Worm (Caenorhabditis elegans) whole organism, L4 larva: ENCODE measurements around the gene sru-1.

ENCODE experiments used
- F26F4.8 ChIP-seq: fragments of 200-800 bp; sonication (Bioruptor generic); conservative IDR thresholded peaks from 2 replicates; pipeline ENCODE4 v1.3.6; 2022; ENCODE audit warnings: missing genetic modification characterization, missing compliant biosample characterization
- F37D6.2 ChIP-seq: sonication (generic microtip); optimal IDR thresholded peaks from 2 replicates; lab custom pipeline; 2016; ENCODE audit warnings: mild to moderate bottlenecking, missing genetic modification characterization, missing compliant biosample characterization
- F49E8.2 ChIP-seq: sonication (generic microtip); optimal IDR thresholded peaks from 2 replicates; lab custom pipeline; 2016; ENCODE audit warnings: missing compliant biosample characterization, mild to moderate bottlenecking, missing genetic modification characterization, borderline replicate concordance
- Y48G9A.11 ChIP-seq: fragments of 200-800 bp; sonication (Bioruptor generic); IDR thresholded peaks from 2 replicates; pipeline ENCODE4 v1.3.6; 2022; ENCODE audit warnings: missing genetic modification reagents, missing genetic modification characterization, missing compliant biosample characterization
- Y75B8A.6 ChIP-seq: fragments of 200-800 bp; sonication (Bioruptor generic); IDR thresholded peaks from 2 replicates; pipeline ENCODE4 v1.3.6; 2022; ENCODE audit warnings: missing genetic modification reagents, missing genetic modification characterization, missing compliant biosample characterization
- ZK546.5 ChIP-seq, 2 experiments: sonication (generic microtip); optimal IDR thresholded peaks; 2 replicates each; lab custom pipeline; 2017; ENCODE audit warnings: missing biosample characterization in 2 of 2, missing genetic modification characterization in 2 of 2
- arid-1 ChIP-seq: fragments of 200-800 bp; sonication (Bioruptor generic); conservative IDR thresholded peaks from 2 replicates; pipeline ENCODE4 v1.3.6; 2022; ENCODE audit warnings: missing genetic modification reagents, missing genetic modification characterization, missing compliant biosample characterization
- attf-4 ChIP-seq: sonication (generic microtip); optimal IDR thresholded peaks from 3 replicates; lab custom pipeline; 2017; ENCODE audit warnings: missing biosample characterization, missing genetic modification characterization
- ceh-28 ChIP-seq: fragments of 150-350 bp; optimal IDR thresholded peaks from 2 replicates; lab custom pipeline; 2014; ENCODE audit warnings: missing biosample characterization, missing genetic modification reagents, missing genetic modification characterization
- ceh-32 ChIP-seq: sonication (generic microtip); optimal IDR thresholded peaks from 2 replicates; lab custom pipeline; 2016; ENCODE audit warnings: mild to moderate bottlenecking, missing genetic modification characterization, missing compliant biosample characterization; ENCODE audit not compliant: poor library complexity
- ceh-62 ChIP-seq: sonication (generic microtip); optimal IDR thresholded peaks from 2 replicates; lab custom pipeline; 2017; ENCODE audit warnings: missing biosample characterization, missing genetic modification characterization
- ceh-82 ChIP-seq: sonication (generic microtip); optimal IDR thresholded peaks from 2 replicates; lab custom pipeline; 2017; ENCODE audit warnings: missing biosample characterization, missing genetic modification characterization
- cey-2 ChIP-seq: sonication (generic microtip); optimal IDR thresholded peaks from 3 replicates; lab custom pipeline; 2017; ENCODE audit warnings: missing genetic modification characterization, mild to moderate bottlenecking, missing compliant biosample characterization, antibody characterized with exemption, borderline replicate concordance; ENCODE audit not compliant: insufficient read depth
- daf-12 ChIP-seq: fragments of 150-350 bp; optimal IDR thresholded peaks from 2 replicates; lab custom pipeline; 2014; ENCODE audit warnings: missing biosample characterization, missing genetic modification reagents, missing genetic modification characterization
- daf-16 ChIP-seq, 3 experiments: sonication (generic microtip); optimal IDR thresholded peaks; 2 replicates each; lab custom pipeline; 2016 to 2017; ENCODE audit warnings: missing genetic modification characterization in 3 of 3, missing genetic modification reagents in 3 of 3, mild to moderate bottlenecking in 2 of 3, missing compliant biosample characterization in 2 of 3, missing biosample characterization in 1 of 3, moderate library complexity in 1 of 3
- dmd-9 ChIP-seq: fragments of 200-800 bp; sonication (Bioruptor generic); IDR thresholded peaks from 2 replicates; pipeline ENCODE4 v1.3.6; 2022; ENCODE audit warnings: missing genetic modification reagents, missing genetic modification characterization, missing compliant biosample characterization
- dpl-1 ChIP-seq: fragments of 150-350 bp; optimal IDR thresholded peaks from 2 replicates; lab custom pipeline; 2014; ENCODE audit warnings: missing biosample characterization, missing genetic modification reagents, missing genetic modification characterization
- duxl-1 ChIP-seq: sonication (generic microtip); optimal IDR thresholded peaks from 2 replicates; lab custom pipeline; 2016; ENCODE audit warnings: mild to moderate bottlenecking, missing genetic modification characterization, moderate library complexity, missing compliant biosample characterization; ENCODE audit not compliant: poor library complexity
- dve-1 ChIP-seq: sonication (generic microtip); optimal IDR thresholded peaks from 2 replicates; lab custom pipeline; 2017; ENCODE audit warnings: antibody characterized with exemption, mild to moderate bottlenecking, missing genetic modification characterization, missing compliant biosample characterization; ENCODE audit not compliant: insufficient read depth
- fos-1 ChIP-seq: fragments of 150-350 bp; optimal IDR thresholded peaks from 2 replicates; lab custom pipeline; 2014; ENCODE audit warnings: missing biosample characterization, missing genetic modification characterization
- gei-8 ChIP-seq: fragments of 200-800 bp; sonication (Bioruptor generic); optimal IDR thresholded peaks from 2 replicates; lab custom pipeline; 2018; ENCODE audit warnings: mild to moderate bottlenecking, missing genetic modification characterization, missing compliant biosample characterization
- hlh-11 ChIP-seq: fragments of 200-800 bp; sonication (Bioruptor generic); optimal IDR thresholded peaks from 2 replicates; lab custom pipeline; 2018; ENCODE audit warnings: mild to moderate bottlenecking, missing genetic modification characterization, missing compliant biosample characterization
- jun-1 ChIP-seq: fragments of 150-350 bp; optimal IDR thresholded peaks from 2 replicates; lab custom pipeline; 2014; ENCODE audit warnings: missing biosample characterization, missing genetic modification reagents, missing genetic modification characterization
- lim-7 ChIP-seq: fragments of 200-800 bp; sonication (Bioruptor generic); IDR thresholded peaks from 2 replicates; pipeline ENCODE4 v1.3.6; 2022; ENCODE audit warnings: missing genetic modification characterization, missing compliant biosample characterization
- lin-13 ChIP-seq: fragments of 150-350 bp; optimal IDR thresholded peaks from 2 replicates; lab custom pipeline; 2014; ENCODE audit warnings: missing biosample characterization, missing genetic modification reagents, missing genetic modification characterization
- lin-15B ChIP-seq: fragments of 150-350 bp; sonication (generic microtip); optimal IDR thresholded peaks from 3 replicates; lab custom pipeline; 2014; ENCODE audit warnings: missing biosample characterization, missing genetic modification characterization
- lin-39 ChIP-seq: fragments of 150-350 bp; optimal IDR thresholded peaks from 2 replicates; lab custom pipeline; 2014; ENCODE audit warnings: missing biosample characterization, missing genetic modification reagents, missing genetic modification characterization
- lir-3 ChIP-seq: sonication (generic microtip); optimal IDR thresholded peaks from 2 replicates; lab custom pipeline; 2016; ENCODE audit warnings: mild to moderate bottlenecking, missing genetic modification characterization, missing compliant biosample characterization
- madf-5 ChIP-seq, 2 experiments: fragments of 200-800 bp; sonication (Bioruptor generic); IDR thresholded peaks; 2 replicates each; pipeline ENCODE4 v1.3.6; 2022; ENCODE audit warnings: missing compliant biosample characterization in 2 of 2, missing genetic modification characterization in 2 of 2
- mep-1 ChIP-seq: fragments of 150-350 bp; sonication (generic microtip); optimal IDR thresholded peaks from 3 replicates; lab custom pipeline; 2014; ENCODE audit warnings: missing biosample characterization, missing genetic modification characterization
- mes-2 ChIP-seq: sonication (generic microtip); optimal IDR thresholded peaks from 2 replicates; lab custom pipeline; 2016; ENCODE audit warnings: missing genotype, mild to moderate bottlenecking, missing genetic modification characterization, missing compliant biosample characterization; ENCODE audit not compliant: poor library complexity, severe bottlenecking
- mxl-3 ChIP-seq: fragments of 200-800 bp; sonication (Bioruptor generic); optimal IDR thresholded peaks from 2 replicates; lab custom pipeline; 2018; ENCODE audit warnings: mild to moderate bottlenecking, missing genetic modification characterization, missing compliant biosample characterization
- nhr-237 ChIP-seq: sonication (generic microtip); optimal IDR thresholded peaks from 2 replicates; lab custom pipeline; 2017; ENCODE audit warnings: missing biosample characterization, missing genetic modification characterization
- nhr-25 ChIP-seq: sonication (generic microtip); optimal IDR thresholded peaks from 2 replicates; lab custom pipeline; 2017; ENCODE audit warnings: missing genetic modification characterization, mild to moderate bottlenecking, missing compliant biosample characterization, antibody characterized with exemption, moderate library complexity, borderline replicate concordance; ENCODE audit not compliant: insufficient read depth
- nhr-28 ChIP-seq: fragments of 150-350 bp; optimal IDR thresholded peaks from 2 replicates; lab custom pipeline; 2014; ENCODE audit warnings: missing biosample characterization, missing genetic modification characterization
- nhr-41 ChIP-seq: fragments of 200-800 bp; sonication (Bioruptor generic); IDR thresholded peaks from 2 replicates; pipeline ENCODE4 v1.3.6; 2022; ENCODE audit warnings: missing genetic modification reagents, missing genetic modification characterization, missing compliant biosample characterization
- nhr-42 ChIP-seq: fragments of 200-800 bp; sonication (Bioruptor generic); IDR thresholded peaks from 2 replicates; pipeline ENCODE4 v1.3.6; 2022; ENCODE audit warnings: missing genetic modification characterization, missing compliant biosample characterization
- nhr-48 ChIP-seq: sonication (generic microtip); optimal IDR thresholded peaks from 2 replicates; lab custom pipeline; 2016; ENCODE audit warnings: mild to moderate bottlenecking, missing genetic modification characterization, missing compliant biosample characterization
- nhr-6 ChIP-seq: fragments of 150-350 bp; optimal IDR thresholded peaks from 2 replicates; lab custom pipeline; 2014; ENCODE audit warnings: missing biosample characterization, missing genetic modification characterization
- php-3 ChIP-seq: fragments of 200-800 bp; sonication (Bioruptor generic); IDR thresholded peaks from 2 replicates; pipeline ENCODE4 v1.3.6; 2022; ENCODE audit warnings: missing genetic modification reagents, missing genetic modification characterization, missing compliant biosample characterization
- rbr-2 ChIP-seq: sonication (generic microtip); optimal IDR thresholded peaks from 2 replicates; lab custom pipeline; 2016; ENCODE audit warnings: missing genotype, missing genetic modification characterization, missing compliant biosample characterization
- sdz-12 ChIP-seq: fragments of 200-800 bp; sonication (Bioruptor generic); optimal IDR thresholded peaks from 2 replicates; lab custom pipeline; 2018; ENCODE audit warnings: mild to moderate bottlenecking, missing genetic modification characterization, missing compliant biosample characterization
- skn-1 ChIP-seq: fragments of 150-350 bp; optimal IDR thresholded peaks from 2 replicates; lab custom pipeline; 2014; ENCODE audit warnings: missing biosample characterization, missing genetic modification characterization
- snpc-4 ChIP-seq: fragments of 150-350 bp; optimal IDR thresholded peaks from 2 replicates; lab custom pipeline; 2014; ENCODE audit warnings: missing biosample characterization, missing genetic modification characterization
- spr-1 ChIP-seq: sonication (generic microtip); optimal IDR thresholded peaks from 2 replicates; lab custom pipeline; 2016; ENCODE audit warnings: mild to moderate bottlenecking, missing genetic modification characterization, missing compliant biosample characterization
- tag-97 ChIP-seq: fragments of 200-800 bp; sonication (Bioruptor generic); IDR thresholded peaks from 2 replicates; pipeline ENCODE4 v1.3.6; 2022; ENCODE audit warnings: missing genetic modification characterization, missing compliant biosample characterization
- unc-130 ChIP-seq: sonication (generic microtip); optimal IDR thresholded peaks from 2 replicates; lab custom pipeline; 2016; ENCODE audit warnings: missing genetic modification reagents, missing genetic modification characterization, missing compliant biosample characterization
- unc-39 ChIP-seq: sonication (generic microtip); optimal IDR thresholded peaks from 2 replicates; lab custom pipeline; 2017; ENCODE audit warnings: missing biosample characterization, missing genetic modification characterization
- vab-7 ChIP-seq: fragments of 200-800 bp; sonication (Bioruptor generic); IDR thresholded peaks from 2 replicates; pipeline ENCODE4 v1.3.6; 2022; ENCODE audit warnings: missing genetic modification reagents, missing genetic modification characterization, missing compliant biosample characterization
- zag-1 ChIP-seq: fragments of 150-350 bp; optimal IDR thresholded peaks from 2 replicates; lab custom pipeline; 2014; ENCODE audit warnings: missing biosample characterization, missing genetic modification characterization
- zip-2 ChIP-seq: fragments of 150-350 bp; optimal IDR thresholded peaks from 2 replicates; lab custom pipeline; 2014; ENCODE audit warnings: missing biosample characterization, missing genetic modification characterization

Gene sru-1

DNA sequence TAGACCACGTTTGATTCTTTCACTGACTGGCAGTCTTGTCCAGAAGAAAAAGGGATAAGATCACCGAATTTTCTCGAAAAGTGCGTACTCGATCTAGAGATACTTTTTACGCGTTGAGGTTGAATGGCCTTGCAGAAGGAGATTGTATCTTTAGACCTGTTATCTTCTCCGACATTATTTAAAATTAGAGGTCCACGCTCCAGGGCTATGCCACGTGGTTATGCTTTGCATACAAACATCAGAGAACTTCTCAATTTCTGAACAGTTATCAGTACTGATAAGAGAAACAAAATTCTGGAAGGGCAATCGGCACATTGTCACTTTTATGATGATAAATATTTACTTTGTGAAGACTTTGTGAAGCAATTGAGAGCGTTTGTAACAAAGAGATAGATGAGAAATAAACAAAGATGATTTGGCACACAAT, 46.3 kb upstream of the sru-1 start (continued):
- TF ChIP-seq jun-1 (peak; percentile 6), ceh-28 (tag; lab: Kevin White, UChicago) (no peak), ceh-62 (no peak), lin-39 (tag; lab: Kevin White, UChicago) (no peak), php-3 (peak; percentile 85), ZK546.5 (tag; optimal IDR thresholded peaks at IDR 0.05; lab: Kevin White, UChicago) (no peak), fos-1 (tag; lab: Kevin White, UChicago) (no peak), madf-5 (GFP tag; IDR thresholded peaks at IDR 0.05; lab: Robert Waterston, UW) (no peak), Y75B8A.6 (no peak), ceh-82 (no peak), F26F4.8 (GFP tag; lab: Robert Waterston, UW) (no peak), sdz-12 (GFP tag; lab: Kevin White, UChicago) (peak; percentile 29), nhr-42 (no peak), unc-130 (GFP tag; lab: Kevin White, UChicago) (no peak), F37D6.2 (no peak), lir-3 (tag; lab: Kevin White, UChicago) (no peak), dmd-9 (GFP tag; lab: Robert Waterston, UW) (no peak), duxl-1 (no peak), gei-8 (GFP tag; lab: Kevin White, UChicago) (peak; percentile 67), dve-1 (tag; lab: Kevin White, UChicago) (peak; percentile 96), daf-16 (GFP tag; optimal IDR thresholded peaks at IDR 0.05; lab: Kevin White, UChicago) (peak in 1 of 2 experiments; percentile 77), daf-16 (tag; optimal IDR thresholded peaks at IDR 0.05; lab: Kevin White, UChicago) (peak; percentile 100), F49E8.2 (tag; lab: Kevin White, UChicago) (no peak), cey-2 (tag; lab: Kevin White, UChicago) (peak; percentile 68), nhr-48 (peak; percentile 83), hlh-11 (tag; lab: Kevin White, UChicago) (peak; percentile 90), skn-1 (no peak), lin-13 (GFP tag; lab: Kevin White, UChicago) (no peak), dpl-1 (no peak), nhr-28 (tag; lab: Kevin White, UChicago) (peak; percentile 99), vab-7 (no peak), snpc-4 (no peak), nhr-25 (peak; percentile 57), zip-2 (tag; lab: Kevin White, UChicago) (no peak), lin-15B (tag; lab: Kevin White, UChicago) (no peak), rbr-2 (tag; lab: Kevin White, UChicago) (no peak), spr-1 (tag; lab: Kevin White, UChicago) (peak; percentile 0), arid-1 (GFP tag; lab: Robert Waterston, UW) (no peak; the same call in 1 of the 2 replicates), unc-39 (tag; lab: Kevin White, UChicago) (no peak), nhr-6 (tag; lab: Kevin White, UChicago) (peak; percentile 60), Y48G9A.11 (no peak), zag-1 (tag; lab: Kevin White, UChicago) (no peak), mxl-3 (GFP tag; lab: Kevin White, UChicago) (peak; percentile 92), daf-12 (tag; lab: Kevin White, UChicago) (no peak), mes-2 (tag; lab: Kevin White, UChicago) (peak; percentile 60), mep-1 (tag; lab: Kevin White, UChicago) (peak; percentile 68), tag-97 (no peak), lim-7 (GFP tag; lab: Robert Waterston, UW) (no peak), attf-4 (tag; lab: Kevin White, UChicago) (no peak), nhr-41 (GFP tag; lab: Robert Waterston, UW) (no peak), nhr-237 (tag; lab: Kevin White, UChicago) (no peak), ceh-32 (tag; lab: Kevin White, UChicago) (no peak)
